Worm (Caenorhabditis elegans): ENCODE measurements around the gene ets-9.

ets-9 gene

DNA sequence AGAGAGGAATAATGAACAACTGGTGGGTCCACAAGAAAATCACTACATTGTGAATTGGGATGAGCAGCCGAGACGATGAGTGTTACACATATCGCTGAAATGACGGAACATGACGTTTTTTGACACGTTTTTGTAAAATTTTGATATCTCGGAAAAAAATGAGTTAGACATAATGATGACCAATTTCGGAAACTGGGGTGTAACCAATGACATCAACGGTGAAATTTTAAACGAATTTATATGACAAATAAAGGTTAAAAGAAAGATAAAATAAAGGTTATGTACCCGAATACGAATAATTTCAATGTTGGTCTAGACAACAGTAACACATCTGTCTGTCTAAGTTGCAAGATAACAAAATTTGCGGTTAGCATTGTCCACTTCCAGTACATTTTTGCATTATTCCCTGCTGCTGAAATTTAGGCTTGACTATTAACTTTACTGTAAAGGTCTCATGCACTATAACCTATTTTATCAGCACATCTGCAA lies at the start of gene ets-9, which contains the start of gene twk-28:
Gene ets-9, plus strand, starts transcription at position 410 of the 489 bp plus-strand sequence.
Gene twk-28, minus strand, starts transcription at position 51 of the 489 bp plus-strand sequence.
- no peak for TF ChIP-seq nhr-84 (tag; optimal IDR thresholded peaks at IDR 0.05)
- TF ChIP-seq lsy-2 (tag; optimal IDR thresholded peaks at IDR 0.05): no peak
- TF ChIP-seq rnt-1 (tag; optimal IDR thresholded peaks at IDR 0.05): peak; percentile 30

ce11 chrX:4235752-4236151 lies 43.8 kb upstream of the ets-9 start, which contains the start of gene rab-37:
rab-37 (minus strand) TSS chrX:4235852.
- TF ChIP-seq hlh-17 (GFP tag; optimal IDR thresholded peaks at IDR 0.05; ENCODE audit: borderline replicate concordance) (no peak), nhr-237 (tag; optimal IDR thresholded peaks at IDR 0.05) (no peak), ceh-88 (GFP tag; IDR thresholded peaks at IDR 0.05) (no peak), egl-27 (tag; optimal IDR thresholded peaks at IDR 0.05) (no peak), dsc-1 (tag; optimal IDR thresholded peaks at IDR 0.05) (no peak)

DNA sequence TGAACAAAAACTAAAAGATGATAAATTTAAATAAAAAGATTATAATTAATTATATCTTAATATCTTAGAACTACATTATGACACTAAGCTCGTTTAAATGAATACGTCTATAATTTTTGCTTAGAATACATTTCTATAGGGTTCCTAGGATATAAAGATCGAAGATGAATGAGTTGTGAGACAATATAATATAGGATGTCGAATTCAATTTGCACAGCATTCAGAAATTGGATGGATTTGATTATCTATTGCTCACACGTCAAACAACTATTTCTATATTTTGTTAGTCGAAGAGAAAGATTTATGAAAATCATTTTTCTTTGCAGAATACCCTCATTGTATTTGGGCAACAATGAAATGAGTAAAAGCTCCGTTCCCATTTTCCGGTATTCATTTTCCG lies 40.5 kb upstream of the ets-9 start:
- peak; percentile 43 for TF ChIP-seq fkh-10 (GFP tag; optimal IDR thresholded peaks at IDR 0.05)
- TF ChIP-seq lin-14 (GFP tag; optimal IDR thresholded peaks at IDR 0.05): peak; percentile 26
- TF ChIP-seq aly-2 (tag; optimal IDR thresholded peaks at IDR 0.05): no peak
- no peak for TF ChIP-seq nhr-12 (tag; optimal IDR thresholded peaks at IDR 0.05)

ce11 chrX:4244489-4245123 lies 34.9 kb upstream of the ets-9 start:
- TF ChIP-seq blmp-1 (tag; optimal IDR thresholded peaks at IDR 0.05) (peak; percentile 40), ztf-4 (tag; optimal IDR thresholded peaks at IDR 0.05) (no peak), jun-1 (tag; optimal IDR thresholded peaks at IDR 0.05) (no peak), mep-1 (tag; optimal IDR thresholded peaks at IDR 0.05) (no peak), ceh-82 (tag; optimal IDR thresholded peaks at IDR 0.05) (no peak), dsc-1 (tag; optimal IDR thresholded peaks at IDR 0.05) (no peak), nhr-85 (tag) (peak; percentile 82), tbx-2 (tag; optimal IDR thresholded peaks at IDR 0.05) (no peak), lin-14 (GFP tag; optimal IDR thresholded peaks at IDR 0.05) (peak; percentile 48), rnt-1 (tag; optimal IDR thresholded peaks at IDR 0.05) (no peak), fkh-8 (tag; optimal IDR thresholded peaks at IDR 0.05) (no peak), nhr-28 (tag; optimal IDR thresholded peaks at IDR 0.05) (no peak), efl-3 (GFP tag; optimal IDR thresholded peaks at IDR 0.05) (no peak), sup-37 (GFP tag; optimal IDR thresholded peaks at IDR 0.05) (no peak), nhr-11 (tag; optimal IDR thresholded peaks at IDR 0.05) (no peak), nhr-19 (GFP tag; conservative IDR thresholded peaks at IDR 0.05) (peak; percentile 30), C34B4.2 (tag; optimal IDR thresholded peaks at IDR 0.05) (no peak), isw-1 (GFP tag; IDR thresholded peaks at IDR 0.05) (no peak), C16A3.4 (tag; optimal IDR thresholded peaks at IDR 0.05) (no peak), snu-23 (GFP tag; optimal IDR thresholded peaks at IDR 0.05) (peak; percentile 10), nhr-20 (tag; optimal IDR thresholded peaks at IDR 0.05) (peak; percentile 44), snpc-4 (tag; optimal IDR thresholded peaks at IDR 0.05) (no peak), ztf-11 (tag; optimal IDR thresholded peaks at IDR 0.05) (no peak), nhr-12 (tag; optimal IDR thresholded peaks at IDR 0.05) (no peak), elt-3 (tag; optimal IDR thresholded peaks at IDR 0.05) (peak in 2 of 6 experiments; percentile 48 to 64), Y116A8C.19 (tag; optimal IDR thresholded peaks at IDR 0.05; ENCODE audit: borderline replicate concordance) (no peak), sox-4 (tag; optimal IDR thresholded peaks at IDR 0.05) (no peak), pag-3 (tag; optimal IDR thresholded peaks at IDR 0.05; ENCODE audit: borderline replicate concordance, insufficient read depth) (no peak), mdl-1 (tag; optimal IDR thresholded peaks at IDR 0.05) (peak in 1 of 2 experiments; percentile 83), unc-62 (GFP tag; optimal IDR thresholded peaks at IDR 0.05) (no peak), nhr-90 (tag; optimal IDR thresholded peaks at IDR 0.05; ENCODE audit: poor library complexity) (peak; percentile 35), fos-1 (tag; optimal IDR thresholded peaks at IDR 0.05) (no peak), nhr-84 (tag; optimal IDR thresholded peaks at IDR 0.05) (no peak), pax-3 (tag; optimal IDR thresholded peaks at IDR 0.05) (no peak), ceh-90 (tag; optimal IDR thresholded peaks at IDR 0.05) (no peak), skn-1 (tag; optimal IDR thresholded peaks at IDR 0.05) (no peak), nhr-237 (tag; optimal IDR thresholded peaks at IDR 0.05) (no peak), lin-35 (GFP tag; optimal IDR thresholded peaks at IDR 0.05) (peak in 1 of 2 experiments; percentile 56), C04F5.9 (tag; optimal IDR thresholded peaks at IDR 0.05) (no peak)
